Worm (Caenorhabditis elegans) whole organism, young adult: Measurements from ENCODE around the gene F17C11.4.

ENCODE experiments used
- ets-4 ChIP-seq: fragments of 200-800 bp; sonication (Bioruptor generic); optimal IDR thresholded peaks from 2 replicates; lab custom pipeline; 2018; ENCODE audit warnings: mild to moderate bottlenecking, missing genetic modification characterization, missing compliant biosample characterization
- let-607 ChIP-seq, 2 experiments: fragments of 200-800 bp in 1 of 2; sonication (Bioruptor generic) in 1 of 2; sonication (generic microtip) in 1 of 2; optimal IDR thresholded peaks; 2 replicates each; lab custom pipeline; 2016 to 2018; ENCODE audit warnings: mild to moderate bottlenecking in 2 of 2, missing compliant biosample characterization in 2 of 2, missing genetic modification characterization in 2 of 2, moderate library complexity in 2 of 2, missing genotype in 1 of 2
- lin-26 ChIP-seq: fragments of 200-800 bp; sonication (Bioruptor generic); IDR thresholded peaks from 2 replicates; pipeline ENCODE4 v1.3.6; 2022; ENCODE audit warnings: missing genetic modification reagents, missing genetic modification characterization, missing compliant biosample characterization
- lsl-1 ChIP-seq: fragments of 200-800 bp; sonication (Bioruptor generic); optimal IDR thresholded peaks from 2 replicates; lab custom pipeline; 2018; ENCODE audit warnings: mild to moderate bottlenecking, missing genetic modification characterization, moderate library complexity, missing compliant biosample characterization
- rcor-1 ChIP-seq: fragments of 200-800 bp; sonication (Bioruptor generic); IDR thresholded peaks from 2 replicates; pipeline ENCODE4 v1.3.6; 2022; ENCODE audit warnings: missing genetic modification reagents, missing genetic modification characterization, missing compliant biosample characterization
- unc-130 ChIP-seq: sonication (generic microtip); optimal IDR thresholded peaks from 2 replicates; lab custom pipeline; 2016; ENCODE audit warnings: missing genetic modification reagents, missing genetic modification characterization, missing compliant biosample characterization

DNA sequence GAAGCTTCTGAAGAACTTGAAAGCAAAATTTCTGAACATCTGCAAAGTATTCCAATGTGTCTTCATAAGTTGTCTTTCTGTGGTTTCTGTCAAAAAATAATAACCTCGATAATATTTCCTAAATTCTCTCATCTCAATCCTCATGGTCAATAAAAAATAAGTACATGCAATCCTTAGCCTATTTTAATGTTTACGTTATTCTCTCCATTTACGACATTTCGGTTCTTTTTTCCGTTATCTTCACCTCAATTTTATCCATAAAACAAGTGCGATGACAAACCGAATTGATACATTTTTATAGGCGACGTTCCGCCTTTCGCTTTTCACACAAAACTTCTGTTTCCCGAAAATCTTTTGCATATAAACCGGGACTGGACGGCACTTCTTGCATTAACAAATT lies 2.1 kb upstream of the F17C11.4 start, which contains the start of gene col-153:
- TF ChIP-seq lsl-1 (GFP tag; lab: Kevin White, UChicago), result no peak
- TF ChIP-seq let-607 (tag; optimal IDR thresholded peaks at IDR 0.05; lab: Kevin White, UChicago), result no peak
- TF ChIP-seq unc-130 (GFP tag; lab: Kevin White, UChicago), result no peak
- no peak for TF ChIP-seq ets-4 (GFP tag; lab: Kevin White, UChicago)
- no peak for TF ChIP-seq lin-26 (GFP tag; lab: Robert Waterston, UW)
- TF ChIP-seq rcor-1 (GFP tag; lab: Robert Waterston, UW), result no peak
